Worm (Caenorhabditis elegans): Measurements from ENCODE around the gene K09F6.11.

- TF ChIP-seq him-1 (tag; optimal IDR thresholded peaks at IDR 0.05) (no peak), dao-5 (tag; optimal IDR thresholded peaks at IDR 0.05) (no peak)
Measured at ce11 chrII:2288798-2289197, 8.9 kb downstream of the K09F6.11 start, which contains the start of the genes K09F6.10 and K09F6.13.
